Fruit fly (Drosophila melanogaster) whole organism, wandering third instar larva: ENCODE data around the gene Ude.
A peak's percentile ranks its signal among the peaks of the same experiment; 100 is the strongest.

Experiments used
- Abd-B ChIP-seq: fragments of >200 bp; optimal IDR thresholded peaks from 2 replicates; lab custom pipeline; 2017; ENCODE audit warnings: missing biosample characterization, missing genetic modification characterization
- CG32264 ChIP-seq: fragments of 200-800 bp; sonication (Bioruptor generic); optimal IDR thresholded peaks from 2 replicates; lab custom pipeline; 2016; ENCODE audit warnings: missing biosample characterization, missing genetic modification characterization
- CG9705 ChIP-seq: fragments of 200-800 bp; sonication (Bioruptor generic); optimal IDR thresholded peaks from 2 replicates; lab custom pipeline; 2018; ENCODE audit warnings: missing biosample characterization, mild to moderate bottlenecking, missing genetic modification characterization
- CrebA ChIP-seq: fragments of 200-800 bp; sonication (Bioruptor generic); optimal IDR thresholded peaks from 2 replicates; lab custom pipeline; 2016; ENCODE audit warnings: missing biosample characterization, mild to moderate bottlenecking, missing genetic modification characterization, borderline replicate concordance
- Dfd ChIP-seq: fragments of >200 bp; optimal IDR thresholded peaks from 2 replicates; lab custom pipeline; 2017; ENCODE audit warnings: missing biosample characterization, missing genetic modification characterization
- Dif ChIP-seq: fragments of 200-275, 200-300 bp; sonication (Bioruptor generic); optimal IDR thresholded peaks from 2 replicates; lab custom pipeline; 2018; ENCODE audit warnings: missing biosample characterization, missing genetic modification characterization; ENCODE audit not compliant: partially characterized antibody
- GATAd ChIP-seq: sonication (Bioruptor generic); optimal IDR thresholded peaks from 2 replicates; lab custom pipeline; 2016; ENCODE audit warnings: missing biosample characterization, missing genetic modification characterization
- HLH106 ChIP-seq: fragments of 200-800 bp; optimal IDR thresholded peaks from 3 replicates; lab custom pipeline; 2019; ENCODE audit warnings: missing biosample characterization, mild to moderate bottlenecking, missing genetic modification characterization, moderate library complexity
- Hnf4 ChIP-seq: fragments of 200-800 bp; sonication (Bioruptor generic); optimal IDR thresholded peaks from 2 replicates; lab custom pipeline; 2016; ENCODE audit warnings: missing biosample characterization, mild to moderate bottlenecking, missing genetic modification characterization
- Hr78 ChIP-seq: fragments of >200 bp; optimal IDR thresholded peaks from 2 replicates; lab custom pipeline; 2017; ENCODE audit warnings: missing biosample characterization, missing genetic modification characterization
- Hr83 ChIP-seq: fragments of 200-300 bp; sonication (Bioruptor generic); optimal IDR thresholded peaks from 2 replicates; lab custom pipeline; 2016; ENCODE audit warnings: missing biosample characterization, mild to moderate bottlenecking, missing genetic modification characterization, moderate library complexity; ENCODE audit not compliant: poor library complexity, severe bottlenecking
- Jra ChIP-seq: sonication (Bioruptor generic); optimal IDR thresholded peaks from 2 replicates; lab custom pipeline; 2016; ENCODE audit warnings: missing biosample characterization, missing genetic modification characterization
- Mio ChIP-seq: sonication (Bioruptor generic); optimal IDR thresholded peaks from 2 replicates; lab custom pipeline; 2016; ENCODE audit warnings: missing biosample characterization, missing genetic modification characterization
- Myc ChIP-seq: fragments of >200 bp; optimal IDR thresholded peaks from 2 replicates; lab custom pipeline; 2017
- N ChIP-seq: fragments of >200 bp; optimal IDR thresholded peaks from 2 replicates; lab custom pipeline; 2018; ENCODE audit warnings: missing biosample characterization, missing external identifiers, missing genetic modification characterization
- OdsH ChIP-seq: fragments of 200-800 bp; sonication (Bioruptor generic); optimal IDR thresholded peaks from 2 replicates; lab custom pipeline; 2016; ENCODE audit warnings: missing biosample characterization, mild to moderate bottlenecking, missing genetic modification characterization
- Rel ChIP-seq, 2 experiments: fragments of 200-800 bp; sonication (Bioruptor generic) in 1 of 2; optimal IDR thresholded peaks; 2 replicates in 1 of 2; 3 replicates in 1 of 2; lab custom pipeline; 2016 to 2019; ENCODE audit warnings: mild to moderate bottlenecking in 2 of 2, missing biosample characterization in 2 of 2, missing genetic modification characterization in 2 of 2, moderate library complexity in 1 of 2
- Sp1 ChIP-seq: fragments of 200-800 bp; sonication (Bioruptor generic); optimal IDR thresholded peaks from 3 replicates; lab custom pipeline; 2019; ENCODE audit warnings: missing biosample characterization, mild to moderate bottlenecking, missing genetic modification characterization, moderate library complexity
- Vsx2 ChIP-seq: fragments of 200-300, 225-300 bp; sonication (Bioruptor generic); optimal IDR thresholded peaks from 2 replicates; lab custom pipeline; 2018; ENCODE audit warnings: missing biosample characterization, missing genetic modification characterization; ENCODE audit not compliant: partially characterized antibody
- br ChIP-seq: fragments of 200-800 bp; sonication (Bioruptor generic); optimal IDR thresholded peaks from 2 replicates; lab custom pipeline; 2016; ENCODE audit warnings: missing biosample characterization, missing genetic modification characterization
- brk ChIP-seq: fragments of 200-800 bp; sonication (Bioruptor generic); optimal IDR thresholded peaks from 2 replicates; lab custom pipeline; 2016; ENCODE audit warnings: missing biosample characterization, mild to moderate bottlenecking, missing genetic modification characterization
- dl ChIP-seq, 2 experiments: fragments of 175-275, 200-275 bp in 1 of 2; fragments of 200-275 bp in 1 of 2; sonication (Bioruptor generic); optimal IDR thresholded peaks; lab custom pipeline; 2018; ENCODE audit warnings: mild to moderate bottlenecking in 2 of 2, missing biosample characterization in 2 of 2, missing genetic modification characterization in 2 of 2, moderate library complexity in 2 of 2; ENCODE audit not compliant: partially characterized antibody in 2 of 2, insufficient read depth in 1 of 2
- dmrt93B ChIP-seq: fragments of 200-800 bp; sonication (Bioruptor generic); optimal IDR thresholded peaks from 2 replicates; lab custom pipeline; 2018; ENCODE audit warnings: missing biosample characterization, mild to moderate bottlenecking, missing genetic modification characterization
- dsf ChIP-seq: sonication (Bioruptor generic); optimal IDR thresholded peaks from 2 replicates; lab custom pipeline; 2016; ENCODE audit warnings: missing biosample characterization, missing genetic modification characterization, borderline replicate concordance
- ey ChIP-seq: fragments of 200-800 bp; sonication (Bioruptor generic); optimal IDR thresholded peaks from 2 replicates; lab custom pipeline; 2016; ENCODE audit warnings: missing biosample characterization, missing genetic modification characterization
- foxo ChIP-seq, 2 experiments: fragments of 200-800 bp; sonication (Bioruptor generic); optimal IDR thresholded peaks; 2 replicates in 1 of 2; 3 replicates in 1 of 2; lab custom pipeline; 2016 to 2017; ENCODE audit warnings: missing biosample characterization in 2 of 2, missing genetic modification characterization in 2 of 2
- fru ChIP-seq: fragments of 200-800 bp; sonication (Bioruptor generic); optimal IDR thresholded peaks from 3 replicates; lab custom pipeline; 2016; ENCODE audit warnings: missing biosample characterization, mild to moderate bottlenecking, missing genetic modification characterization
- h ChIP-seq: fragments of 200-800 bp; sonication (Bioruptor generic); optimal IDR thresholded peaks from 3 replicates; lab custom pipeline; 2016; ENCODE audit warnings: missing biosample characterization, mild to moderate bottlenecking, missing genetic modification characterization
- jim ChIP-seq: fragments of 175-275, 200-325 bp; sonication (Bioruptor generic); optimal IDR thresholded peaks from 2 replicates; lab custom pipeline; 2016; ENCODE audit warnings: missing biosample characterization, mild to moderate bottlenecking, missing genetic modification characterization
- lola ChIP-seq: fragments of >200 bp; optimal IDR thresholded peaks from 2 replicates; lab custom pipeline; 2017; ENCODE audit warnings: missing biosample characterization, missing genetic modification characterization
- pan ChIP-seq: fragments of >200 bp; optimal IDR thresholded peaks from 2 replicates; lab custom pipeline; 2017
- psq ChIP-seq: fragments of 200-800 bp; sonication (Bioruptor generic); optimal IDR thresholded peaks from 3 replicates; lab custom pipeline; 2017; ENCODE audit warnings: missing biosample characterization, mild to moderate bottlenecking, missing genetic modification characterization, moderate library complexity
- rgr ChIP-seq: fragments of 200-800 bp; sonication (Bioruptor generic); optimal IDR thresholded peaks from 3 replicates; lab custom pipeline; 2016; ENCODE audit warnings: missing biosample characterization, mild to moderate bottlenecking, missing genetic modification characterization
- sage ChIP-seq: fragments of 200-800 bp; sonication (Bioruptor generic); optimal IDR thresholded peaks from 2 replicates; lab custom pipeline; 2016; ENCODE audit warnings: missing biosample characterization, mild to moderate bottlenecking, missing genetic modification characterization
- sv ChIP-seq: fragments of 200-800 bp; sonication (Bioruptor generic); optimal IDR thresholded peaks from 3 replicates; lab custom pipeline; 2016; ENCODE audit warnings: missing biosample characterization, missing genetic modification characterization
- tai ChIP-seq: sonication (Bioruptor generic); optimal IDR thresholded peaks from 2 replicates; lab custom pipeline; 2016; ENCODE audit warnings: missing biosample characterization, missing genetic modification characterization
- usp ChIP-seq: fragments of >200 bp; optimal IDR thresholded peaks from 2 replicates; lab custom pipeline; 2017; ENCODE audit warnings: missing biosample characterization, missing genetic modification characterization
- woc ChIP-seq: sonication (Bioruptor generic); optimal IDR thresholded peaks from 2 replicates; lab custom pipeline; 2016; ENCODE audit warnings: missing biosample characterization, mild to moderate bottlenecking, missing genetic modification characterization

Ude gene

dm6 chr3R:24787734-24788133, 11.7 kb downstream of the Ude start, which contains the start of gene Ets96B:
TSS of gene Ets96B (plus strand) at chr3R:24788054.
- TF ChIP-seq dsf (GFP tag; lab: Kevin White, UChicago), result no peak
- no peak for TF ChIP-seq woc (GFP tag; lab: Kevin White, UChicago)
- no peak for TF ChIP-seq CrebA (GFP tag; lab: Kevin White, UChicago)
- no peak for TF ChIP-seq h (GFP tag; lab: Kevin White, UChicago)
- TF ChIP-seq Hr78 (GFP tag; lab: Kevin White, UChicago), result no peak
- TF ChIP-seq Dfd, result no peak
- no peak for TF ChIP-seq pan (lab: Kevin White, UChicago)
- TF ChIP-seq CG32264 (GFP tag; lab: Kevin White, UChicago), result no peak
- no peak for TF ChIP-seq dl (GFP tag; optimal IDR thresholded peaks at IDR 0.05; lab: Kevin White, UChicago; ENCODE audit: insufficient read depth in 1 of 2, partially characterized antibody in 2 of 2)
- TF ChIP-seq Sp1 (GFP tag; lab: Kevin White, UChicago), result no peak
- no peak for TF ChIP-seq tai (GFP tag; lab: Kevin White, UChicago)
- TF ChIP-seq, all 38 proteins: peak for 0

dm6 chr3R:24787042-24787565, 12.4 kb downstream of the Ude start, which contains the start of gene CG5805:
TSS of gene CG5805 (minus strand) at chr3R:24787421.
- TF ChIP-seq sage (GFP tag; lab: Kevin White, UChicago), result peak; percentile 45
- TF ChIP-seq Abd-B, result no peak
- TF ChIP-seq tai (GFP tag; lab: Kevin White, UChicago), result no peak
- TF ChIP-seq br, result peak; percentile 49
- TF ChIP-seq N (GFP tag; lab: Kevin White, UChicago), result no peak
- TF ChIP-seq h (GFP tag; lab: Kevin White, UChicago), result peak; percentile 71
- no peak for TF ChIP-seq Vsx2
- TF ChIP-seq Rel (GFP tag; optimal IDR thresholded peaks at IDR 0.05; lab: Kevin White, UChicago), result no peak
- TF ChIP-seq Rel (tag; optimal IDR thresholded peaks at IDR 0.05; lab: Kevin White, UChicago), result peak; percentile 5
- no peak for TF ChIP-seq Mio (GFP tag; lab: Kevin White, UChicago)
- no peak for TF ChIP-seq brk (GFP tag; lab: Kevin White, UChicago)
- TF ChIP-seq CG9705, result peak; percentile 79
- no peak for TF ChIP-seq Jra (GFP tag; lab: Kevin White, UChicago)
- TF ChIP-seq Dif (GFP tag; lab: Kevin White, UChicago), result no peak
- no peak for TF ChIP-seq woc (GFP tag; lab: Kevin White, UChicago)
- TF ChIP-seq dsf (GFP tag; lab: Kevin White, UChicago), result no peak
- no peak for TF ChIP-seq Hr78 (GFP tag; lab: Kevin White, UChicago)
- TF ChIP-seq pan (lab: Kevin White, UChicago), result no peak
- TF ChIP-seq usp (GFP tag; lab: Kevin White, UChicago), result no peak
- peak; percentile 54 for TF ChIP-seq OdsH
- TF ChIP-seq lola (GFP tag; lab: Kevin White, UChicago), result no peak
- TF ChIP-seq ey, result peak; percentile 28
- peak; percentile 76 for TF ChIP-seq sv (GFP tag; lab: Kevin White, UChicago)
- TF ChIP-seq HLH106, result peak; percentile 66
- TF ChIP-seq rgr, result peak; percentile 87
- TF ChIP-seq jim (GFP tag; lab: Kevin White, UChicago), result no peak
- no peak for TF ChIP-seq Dfd
- TF ChIP-seq Sp1 (GFP tag; lab: Kevin White, UChicago), result peak; percentile 67
- no peak for TF ChIP-seq Hnf4 (GFP tag; lab: Kevin White, UChicago)
- peak; percentile 47 for TF ChIP-seq fru
- TF ChIP-seq foxo (GFP tag; optimal IDR thresholded peaks at IDR 0.05; lab: Kevin White, UChicago), result peak in 1 of 2 experiments; percentile 47
- TF ChIP-seq CrebA (GFP tag; lab: Kevin White, UChicago), result no peak
- TF ChIP-seq dmrt93B, result peak; percentile 90
- peak; percentile 57 for TF ChIP-seq psq (GFP tag; lab: Kevin White, UChicago)
- TF ChIP-seq GATAd, result no peak
- TF ChIP-seq Myc, result no peak
- TF ChIP-seq CG32264 (GFP tag; lab: Kevin White, UChicago), result peak; percentile 27
- no peak for TF ChIP-seq dl (GFP tag; optimal IDR thresholded peaks at IDR 0.05; lab: Kevin White, UChicago; ENCODE audit: insufficient read depth in 1 of 2, partially characterized antibody in 2 of 2)
- peak; percentile 34 for TF ChIP-seq Hr83 (GFP tag; lab: Kevin White, UChicago)
